Worm (Caenorhabditis elegans) whole organism, L1 larva: ENCODE data around the gene C23G10.1.

ENCODE experiments used
- C04F5.9 ChIP-seq: sonication (generic microtip); optimal IDR thresholded peaks from 2 replicates; lab custom pipeline; 2016; ENCODE audit warnings: missing genetic modification characterization, missing compliant biosample characterization
- F16B12.6 ChIP-seq: fragments of 150-350 bp; optimal IDR thresholded peaks from 2 replicates; lab custom pipeline; 2014; ENCODE audit warnings: missing biosample characterization, missing genetic modification characterization
- Y116A8C.19 ChIP-seq: sonication (generic microtip); optimal IDR thresholded peaks from 2 replicates; lab custom pipeline; 2016; ENCODE audit warnings: missing compliant biosample characterization, missing genetic modification characterization, borderline replicate concordance
- aha-1 ChIP-seq: fragments of 150-350 bp; optimal IDR thresholded peaks from 2 replicates; lab custom pipeline; 2014; ENCODE audit warnings: missing biosample characterization, missing genetic modification characterization
- alr-1 ChIP-seq: fragments of 200-800 bp; sonication (Bioruptor generic); optimal IDR thresholded peaks from 2 replicates; lab custom pipeline; 2018; ENCODE audit warnings: borderline replicate concordance, mild to moderate bottlenecking, missing genetic modification characterization, missing compliant biosample characterization
- aly-2 ChIP-seq: fragments of 150-350 bp; optimal IDR thresholded peaks from 2 replicates; lab custom pipeline; 2014; ENCODE audit warnings: missing biosample characterization, missing genetic modification characterization
- ama-1 ChIP-seq: fragments of 150-350 bp; optimal IDR thresholded peaks from 2 replicates; lab custom pipeline; 2014
- blmp-1 ChIP-seq: fragments of 150-350 bp; optimal IDR thresholded peaks from 2 replicates; lab custom pipeline; 2014; ENCODE audit warnings: missing biosample characterization, missing genetic modification characterization
- dpl-1 ChIP-seq, 3 experiments: fragments of 150-350 bp in 2 of 3; sonication (generic microtip) in 1 of 3; optimal IDR thresholded peaks; 2 replicates each; lab custom pipeline; 2014 to 2017; ENCODE audit warnings: missing biosample characterization in 3 of 3, missing genetic modification characterization in 3 of 3, missing genetic modification reagents in 3 of 3
- dsc-1 ChIP-seq: sonication (generic microtip); optimal IDR thresholded peaks from 2 replicates; lab custom pipeline; 2016; ENCODE audit warnings: mild to moderate bottlenecking, missing genetic modification characterization, missing compliant biosample characterization
- efl-1 ChIP-seq, 4 experiments: fragments of 150-350 bp; optimal IDR thresholded peaks in 3 of 4; peaks in 1 of 4; 1 replicate in 1 of 4; 2 replicates in 3 of 4; lab custom pipeline; 2014; ENCODE audit warnings: missing biosample characterization in 2 of 4, missing genetic modification characterization in 2 of 4, missing genetic modification reagents in 2 of 4
- egl-27 ChIP-seq, 2 experiments: fragments of 150-350 bp in 1 of 2; sonication (generic microtip); optimal IDR thresholded peaks; 3 replicates each; lab custom pipeline; 2017 to 2018; ENCODE audit warnings: missing biosample characterization in 2 of 2, missing genetic modification characterization in 2 of 2, missing genetic modification reagents in 2 of 2
- elt-2 ChIP-seq: sonication (generic microtip); optimal IDR thresholded peaks from 2 replicates; lab custom pipeline; 2016; ENCODE audit warnings: missing genetic modification characterization, mild to moderate bottlenecking, inconsistent platforms, missing compliant biosample characterization, missing genetic modification reagents
- ets-5 ChIP-seq: fragments of 200-800 bp; sonication (Bioruptor generic); IDR thresholded peaks from 2 replicates; pipeline ENCODE4 v1.3.6; 2022; ENCODE audit warnings: missing genetic modification characterization, missing compliant biosample characterization
- fkh-4 ChIP-seq: sonication (generic microtip); optimal IDR thresholded peaks from 2 replicates; lab custom pipeline; 2016; ENCODE audit warnings: missing compliant biosample characterization, missing genetic modification characterization, borderline replicate concordance
- fkh-8 ChIP-seq: sonication (generic microtip); optimal IDR thresholded peaks from 2 replicates; lab custom pipeline; 2016; ENCODE audit warnings: mild to moderate bottlenecking, missing genetic modification characterization, missing compliant biosample characterization
- fos-1 ChIP-seq: fragments of 150-350 bp; optimal IDR thresholded peaks from 2 replicates; lab custom pipeline; 2014; ENCODE audit warnings: missing biosample characterization, missing genetic modification characterization
- hlh-4 ChIP-seq: sonication (generic microtip); optimal IDR thresholded peaks from 2 replicates; lab custom pipeline; 2016; ENCODE audit warnings: mild to moderate bottlenecking, missing genetic modification characterization, missing compliant biosample characterization
- hpl-2 ChIP-seq: fragments of 150-350 bp; optimal IDR thresholded peaks from 2 replicates; lab custom pipeline; 2014; ENCODE audit warnings: missing biosample characterization, missing genetic modification reagents, missing genetic modification characterization
- irx-1 ChIP-seq: sonication (generic microtip); optimal IDR thresholded peaks from 2 replicates; lab custom pipeline; 2016; ENCODE audit warnings: missing genetic modification characterization, missing compliant biosample characterization
- lin-13 ChIP-seq: fragments of 150-350 bp; optimal IDR thresholded peaks from 2 replicates; lab custom pipeline; 2014; ENCODE audit warnings: missing biosample characterization, missing genetic modification reagents, missing genetic modification characterization
- lin-14 ChIP-seq: fragments of 200-800 bp; sonication (Bioruptor generic); optimal IDR thresholded peaks from 2 replicates; lab custom pipeline; 2018; ENCODE audit warnings: mild to moderate bottlenecking, missing genetic modification characterization, moderate library complexity, missing compliant biosample characterization
- lin-15B ChIP-seq: fragments of 150-350 bp; sonication (generic microtip); optimal IDR thresholded peaks from 3 replicates; lab custom pipeline; 2014; ENCODE audit warnings: missing biosample characterization, missing genetic modification characterization
- lin-39 ChIP-seq: fragments of 150-350 bp; optimal IDR thresholded peaks from 2 replicates; lab custom pipeline; 2014; ENCODE audit warnings: missing biosample characterization, missing genetic modification reagents, missing genetic modification characterization
- lir-3 ChIP-seq: sonication (generic microtip); optimal IDR thresholded peaks from 2 replicates; lab custom pipeline; 2016; ENCODE audit warnings: mild to moderate bottlenecking, missing genetic modification characterization, moderate library complexity, missing compliant biosample characterization; ENCODE audit not compliant: poor library complexity
- lsy-2 ChIP-seq, 2 experiments: fragments of 150-350 bp; optimal IDR thresholded peaks; 2 replicates each; lab custom pipeline; 2014; ENCODE audit warnings: missing biosample characterization in 2 of 2, missing genetic modification characterization in 2 of 2
- mab-9 ChIP-seq: fragments of 200-800 bp; sonication (Bioruptor generic); IDR thresholded peaks from 2 replicates; pipeline ENCODE4 v1.3.6; 2022; ENCODE audit warnings: missing genetic modification reagents, missing genetic modification characterization, missing compliant biosample characterization
- mef-2 ChIP-seq: fragments of 150-350 bp; optimal IDR thresholded peaks from 2 replicates; lab custom pipeline; 2014; ENCODE audit warnings: missing biosample characterization, missing genetic modification characterization
- nhr-19 ChIP-seq: fragments of 200-800 bp; sonication (Bioruptor generic); conservative IDR thresholded peaks from 2 replicates; pipeline ENCODE4 v1.3.6; 2022; ENCODE audit warnings: missing genetic modification characterization, missing compliant biosample characterization
- nhr-20 ChIP-seq: sonication (generic microtip); optimal IDR thresholded peaks from 2 replicates; lab custom pipeline; 2016; ENCODE audit warnings: mild to moderate bottlenecking, missing genetic modification characterization, missing compliant biosample characterization
- nhr-237 ChIP-seq: fragments of 150-350 bp; optimal IDR thresholded peaks from 2 replicates; lab custom pipeline; 2014; ENCODE audit warnings: missing biosample characterization, missing genetic modification characterization
- nhr-71 ChIP-seq: sonication (generic microtip); optimal IDR thresholded peaks from 2 replicates; lab custom pipeline; 2016; ENCODE audit warnings: mild to moderate bottlenecking, missing genetic modification characterization, moderate library complexity, missing compliant biosample characterization
- nhr-76 ChIP-seq: sonication (generic microtip); optimal IDR thresholded peaks from 2 replicates; lab custom pipeline; 2017; ENCODE audit warnings: missing biosample characterization, missing genetic modification characterization
- nhr-77 ChIP-seq: fragments of 150-350 bp; optimal IDR thresholded peaks from 2 replicates; lab custom pipeline; 2014; ENCODE audit warnings: missing biosample characterization, missing genetic modification characterization
- nhr-84 ChIP-seq: sonication (generic microtip); optimal IDR thresholded peaks from 2 replicates; lab custom pipeline; 2017; ENCODE audit warnings: missing biosample characterization, missing genetic modification characterization
- nhr-90 ChIP-seq: sonication (generic microtip); optimal IDR thresholded peaks from 2 replicates; lab custom pipeline; 2016; ENCODE audit warnings: mild to moderate bottlenecking, missing genetic modification characterization, missing compliant biosample characterization; ENCODE audit not compliant: poor library complexity
- pag-3 ChIP-seq: sonication (generic microtip); optimal IDR thresholded peaks from 2 replicates; lab custom pipeline; 2017; ENCODE audit warnings: missing genetic modification characterization, mild to moderate bottlenecking, missing compliant biosample characterization, antibody characterized with exemption, borderline replicate concordance; ENCODE audit not compliant: insufficient read depth
- pax-3 ChIP-seq: fragments of 200-800 bp; sonication (Bioruptor generic); optimal IDR thresholded peaks from 2 replicates; lab custom pipeline; 2018; ENCODE audit warnings: mild to moderate bottlenecking, missing genetic modification characterization, moderate library complexity, missing compliant biosample characterization
- rnt-1 ChIP-seq: sonication (generic microtip); optimal IDR thresholded peaks from 2 replicates; lab custom pipeline; 2016; ENCODE audit warnings: mild to moderate bottlenecking, missing genetic modification characterization, moderate library complexity, missing compliant biosample characterization
- skn-1 ChIP-seq: fragments of 150-350 bp; optimal IDR thresholded peaks from 2 replicates; lab custom pipeline; 2014; ENCODE audit warnings: missing biosample characterization, missing genetic modification characterization
- snpc-4 ChIP-seq: fragments of 150-350 bp; optimal IDR thresholded peaks from 2 replicates; lab custom pipeline; 2014; ENCODE audit warnings: missing biosample characterization, missing genetic modification characterization
- snu-23 ChIP-seq: sonication (generic microtip); optimal IDR thresholded peaks from 2 replicates; lab custom pipeline; 2016; ENCODE audit warnings: missing genetic modification characterization, missing compliant biosample characterization
- sup-37 ChIP-seq: fragments of 200-800 bp; sonication (Bioruptor generic); optimal IDR thresholded peaks from 2 replicates; lab custom pipeline; 2018; ENCODE audit warnings: mild to moderate bottlenecking, missing genetic modification characterization, missing compliant biosample characterization
- swsn-7 ChIP-seq: sonication (generic microtip); optimal IDR thresholded peaks from 2 replicates; lab custom pipeline; 2016; ENCODE audit warnings: missing genetic modification characterization, missing compliant biosample characterization
- tbx-2 ChIP-seq: sonication (generic microtip); optimal IDR thresholded peaks from 2 replicates; lab custom pipeline; 2016; ENCODE audit warnings: missing genetic modification characterization, missing compliant biosample characterization
- unc-130 ChIP-seq: fragments of 150-350 bp; optimal IDR thresholded peaks from 2 replicates; lab custom pipeline; 2017; ENCODE audit warnings: missing biosample characterization, missing genetic modification characterization, inconsistent platforms
- unc-98 ChIP-seq: fragments of 200-800 bp; sonication (Bioruptor generic); IDR thresholded peaks from 2 replicates; pipeline ENCODE4 v1.3.6; 2022; ENCODE audit warnings: missing genetic modification characterization, missing compliant biosample characterization
- vab-15 ChIP-seq: sonication (generic microtip); optimal IDR thresholded peaks from 2 replicates; lab custom pipeline; 2017; ENCODE audit warnings: missing genotype, mild to moderate bottlenecking, missing genetic modification characterization, missing compliant biosample characterization
- zag-1 ChIP-seq: fragments of 150-350 bp; optimal IDR thresholded peaks from 2 replicates; lab custom pipeline; 2014; ENCODE audit warnings: missing biosample characterization, missing genetic modification characterization
- zip-4 ChIP-seq: fragments of 200-800 bp; sonication (Bioruptor generic); optimal IDR thresholded peaks from 2 replicates; lab custom pipeline; 2018; ENCODE audit warnings: mild to moderate bottlenecking, missing genetic modification characterization, moderate library complexity, missing compliant biosample characterization

Gene C23G10.1

ce11 chrIII:6198378-6199234, 10.5 kb upstream of the C23G10.1 start, which contains the start of the genes C23G10.7 and rpn-2:
Gene C23G10.7, minus strand, starts transcription at chrIII:6198414.
Gene rpn-2, plus strand, starts transcription at chrIII:6199184.
- TF ChIP-seq snpc-4 (tag; lab: Kevin White, UChicago) (peak; percentile 31), lsy-2 (tag; optimal IDR thresholded peaks at IDR 0.05; lab: Kevin White, UChicago) (peak; percentile 83 to 86), ets-5 (GFP tag; lab: Robert Waterston, UW) (no peak), rnt-1 (peak; percentile 89), unc-98 (GFP tag; lab: Robert Waterston, UW) (no peak), fkh-8 (tag; lab: Kevin White, UChicago) (peak; percentile 44), blmp-1 (tag; lab: Kevin White, UChicago) (peak; percentile 52), C04F5.9 (tag; lab: Kevin White, UChicago) (peak; percentile 36), lin-39 (tag; lab: Kevin White, UChicago) (peak; percentile 13), nhr-237 (tag; lab: Kevin White, UChicago) (no peak), nhr-77 (peak; percentile 47), F16B12.6 (peak; percentile 52), dpl-1 (GFP tag; optimal IDR thresholded peaks at IDR 0.05; lab: Kevin White, UChicago) (peak; percentile 53 to 79 (median 77)), snu-23 (GFP tag; lab: Kevin White, UChicago) (peak; percentile 78), vab-15 (tag; lab: Kevin White, UChicago) (no peak), dsc-1 (tag; lab: Kevin White, UChicago) (peak; percentile 71), mef-2 (tag; lab: Kevin White, UChicago) (no peak), mab-9 (GFP tag; lab: Robert Waterston, UW) (no peak), nhr-90 (tag; lab: Kevin White, UChicago) (peak; percentile 62), aha-1 (tag; lab: Kevin White, UChicago) (no peak), hpl-2 (GFP tag; lab: Kevin White, UChicago) (no peak), sup-37 (GFP tag; lab: Kevin White, UChicago) (peak; percentile 1), zip-4 (peak; percentile 17), nhr-20 (tag; lab: Kevin White, UChicago) (peak; percentile 72), tbx-2 (peak; percentile 73), lin-14 (GFP tag; lab: Kevin White, UChicago) (peak; percentile 64), lin-15B (tag; lab: Kevin White, UChicago) (no peak), pag-3 (tag; lab: Kevin White, UChicago) (no peak), elt-2 (tag; lab: Kevin White, UChicago) (peak; percentile 24), unc-130 (tag; lab: Kevin White, UChicago) (no peak), efl-1 (optimal IDR thresholded peaks at IDR 0.05; lab: Kevin White, UChicago) (peak; percentile 74 to 79), efl-1 (GFP tag; optimal IDR thresholded peaks at IDR 0.05 in 1 of 2; lab: Kevin White, UChicago) (peak; percentile 72 to 97), lir-3 (peak; percentile 1), ama-1 (lab: Kevin White, UChicago) (peak; percentile 14), egl-27 (tag; optimal IDR thresholded peaks at IDR 0.05; lab: Kevin White, UChicago) (no peak), nhr-76 (tag; lab: Kevin White, UChicago) (no peak), alr-1 (tag; lab: Kevin White, UChicago) (no peak), nhr-71 (peak; percentile 84), aly-2 (tag; lab: Kevin White, UChicago) (no peak), skn-1 (tag; lab: Kevin White, UChicago) (peak; percentile 98), swsn-7 (peak; percentile 74), fos-1 (tag; lab: Kevin White, UChicago) (peak; percentile 32), fkh-4 (tag; lab: Kevin White, UChicago) (peak; percentile 25), nhr-19 (GFP tag; lab: Robert Waterston, UW) (peak; percentile 72), hlh-4 (tag; lab: Kevin White, UChicago) (no peak), pax-3 (tag; lab: Kevin White, UChicago) (no peak), Y116A8C.19 (tag; lab: Kevin White, UChicago) (no peak), nhr-84 (tag; lab: Kevin White, UChicago) (no peak), lin-13 (GFP tag; lab: Kevin White, UChicago) (peak; percentile 66), irx-1 (tag; lab: Kevin White, UChicago) (peak; percentile 49), zag-1 (tag; lab: Kevin White, UChicago) (no peak)
